Worm (Caenorhabditis elegans) whole organism, L4/young adult: ENCODE data around the gene srh-282.

Source experiments
- dao-5 ChIP-seq: sonication (generic microtip); optimal IDR thresholded peaks from 2 replicates; lab custom pipeline; 2016; ENCODE audit warnings: missing genotype, missing genetic modification characterization, moderate library complexity, missing compliant biosample characterization
- him-1 ChIP-seq: sonication (generic microtip); optimal IDR thresholded peaks from 2 replicates; lab custom pipeline; 2016; ENCODE audit warnings: missing genotype, missing genetic modification reagents, missing genetic modification characterization, missing compliant biosample characterization

ce11 chrIV:237350-237749, 35.8 kb downstream of the srh-282 start, which contains the start of gene ints-13:
- TF ChIP-seq him-1 (tag; lab: Kevin White, UChicago): no peak
- TF ChIP-seq dao-5 (tag; lab: Kevin White, UChicago): no peak
